Worm (Caenorhabditis elegans) whole organism, L4 larva: ENCODE data around the gene F49F1.7.

ENCODE experiments used
- F26F4.8 ChIP-seq: fragments of 200-800 bp; sonication (Bioruptor generic); conservative IDR thresholded peaks from 2 replicates; pipeline ENCODE4 v1.3.6; 2022; ENCODE audit warnings: missing genetic modification characterization, missing compliant biosample characterization
- F37D6.2 ChIP-seq: sonication (generic microtip); optimal IDR thresholded peaks from 2 replicates; lab custom pipeline; 2016; ENCODE audit warnings: mild to moderate bottlenecking, missing genetic modification characterization, missing compliant biosample characterization
- T26A8.4 ChIP-seq: fragments of 200-800 bp; sonication (Bioruptor generic); IDR thresholded peaks from 2 replicates; pipeline ENCODE4 v1.3.6; 2022; ENCODE audit warnings: missing genetic modification characterization, missing compliant biosample characterization
- Y48G9A.11 ChIP-seq: fragments of 200-800 bp; sonication (Bioruptor generic); IDR thresholded peaks from 2 replicates; pipeline ENCODE4 v1.3.6; 2022; ENCODE audit warnings: missing genetic modification reagents, missing genetic modification characterization, missing compliant biosample characterization
- Y5F2A.4 ChIP-seq: fragments of 200-800 bp; sonication (Bioruptor generic); optimal IDR thresholded peaks from 2 replicates; lab custom pipeline; 2018; ENCODE audit warnings: mild to moderate bottlenecking, missing genetic modification characterization, missing compliant biosample characterization
- aha-1 ChIP-seq: fragments of 150-350 bp; peaks from one replicate; lab custom pipeline; 2014; ENCODE audit warnings: missing biosample characterization, missing genetic modification characterization
- attf-4 ChIP-seq: sonication (generic microtip); optimal IDR thresholded peaks from 3 replicates; lab custom pipeline; 2017; ENCODE audit warnings: missing biosample characterization, missing genetic modification characterization
- ceh-28 ChIP-seq: fragments of 150-350 bp; optimal IDR thresholded peaks from 2 replicates; lab custom pipeline; 2014; ENCODE audit warnings: missing biosample characterization, missing genetic modification reagents, missing genetic modification characterization
- ceh-44 ChIP-seq: fragments of 200-800 bp; sonication (Bioruptor generic); IDR thresholded peaks from 2 replicates; pipeline ENCODE4 v1.3.6; 2022; ENCODE audit warnings: missing genetic modification reagents, missing genetic modification characterization, missing compliant biosample characterization
- ceh-62 ChIP-seq: sonication (generic microtip); optimal IDR thresholded peaks from 2 replicates; lab custom pipeline; 2017; ENCODE audit warnings: missing biosample characterization, missing genetic modification characterization
- ces-1 ChIP-seq: fragments of 150-350 bp; sonication (generic microtip); optimal IDR thresholded peaks from 4 replicates; lab custom pipeline; 2014; ENCODE audit warnings: missing biosample characterization, missing genetic modification reagents, missing genetic modification characterization
- daf-12 ChIP-seq: fragments of 150-350 bp; optimal IDR thresholded peaks from 2 replicates; lab custom pipeline; 2014; ENCODE audit warnings: missing biosample characterization, missing genetic modification reagents, missing genetic modification characterization
- daf-16 ChIP-seq, 3 experiments: sonication (generic microtip); optimal IDR thresholded peaks; 2 replicates each; lab custom pipeline; 2016 to 2017; ENCODE audit warnings: missing genetic modification characterization in 3 of 3, missing genetic modification reagents in 3 of 3, mild to moderate bottlenecking in 2 of 3, missing compliant biosample characterization in 2 of 3, missing biosample characterization in 1 of 3, moderate library complexity in 1 of 3
- daf-19 ChIP-seq: fragments of 200-800 bp; sonication (Bioruptor generic); conservative IDR thresholded peaks from 2 replicates; pipeline ENCODE4 v1.3.6; 2022; ENCODE audit warnings: missing genetic modification characterization, missing compliant biosample characterization
- daf-8 ChIP-seq: fragments of 200-800 bp; sonication (Bioruptor generic); IDR thresholded peaks from 2 replicates; pipeline ENCODE4 v1.3.6; 2022; ENCODE audit warnings: missing genetic modification characterization, missing compliant biosample characterization
- dmd-9 ChIP-seq: fragments of 200-800 bp; sonication (Bioruptor generic); IDR thresholded peaks from 2 replicates; pipeline ENCODE4 v1.3.6; 2022; ENCODE audit warnings: missing genetic modification reagents, missing genetic modification characterization, missing compliant biosample characterization
- duxl-1 ChIP-seq: sonication (generic microtip); optimal IDR thresholded peaks from 2 replicates; lab custom pipeline; 2016; ENCODE audit warnings: mild to moderate bottlenecking, missing genetic modification characterization, moderate library complexity, missing compliant biosample characterization; ENCODE audit not compliant: poor library complexity
- egl-27 ChIP-seq: sonication (generic microtip); optimal IDR thresholded peaks from 3 replicates; lab custom pipeline; 2017; ENCODE audit warnings: missing biosample characterization, missing genetic modification reagents, missing genetic modification characterization
- egl-43 ChIP-seq: fragments of 200-800 bp; sonication (Bioruptor generic); IDR thresholded peaks from 2 replicates; pipeline ENCODE4 v1.3.6; 2022; ENCODE audit warnings: missing genetic modification reagents, missing genetic modification characterization, missing compliant biosample characterization
- fos-1 ChIP-seq: fragments of 150-350 bp; optimal IDR thresholded peaks from 2 replicates; lab custom pipeline; 2014; ENCODE audit warnings: missing biosample characterization, missing genetic modification characterization
- lir-3 ChIP-seq: sonication (generic microtip); optimal IDR thresholded peaks from 2 replicates; lab custom pipeline; 2016; ENCODE audit warnings: mild to moderate bottlenecking, missing genetic modification characterization, missing compliant biosample characterization
- mdl-1 ChIP-seq, 2 experiments: fragments of 150-350 bp in 1 of 2; sonication (generic microtip) in 1 of 2; optimal IDR thresholded peaks; 2 replicates each; lab custom pipeline; 2014 to 2017; ENCODE audit warnings: missing biosample characterization in 2 of 2, missing genetic modification characterization in 2 of 2
- mep-1 ChIP-seq: fragments of 150-350 bp; sonication (generic microtip); optimal IDR thresholded peaks from 3 replicates; lab custom pipeline; 2014; ENCODE audit warnings: missing biosample characterization, missing genetic modification characterization
- mxl-2 ChIP-seq: fragments of 200-800 bp; sonication (Bioruptor generic); conservative IDR thresholded peaks from 2 replicates; pipeline ENCODE4 v1.3.6; 2022; ENCODE audit warnings: missing genetic modification reagents, missing genetic modification characterization, missing compliant biosample characterization
- nhr-10 ChIP-seq: fragments of 150-350 bp; optimal IDR thresholded peaks from 2 replicates; lab custom pipeline; 2014; ENCODE audit warnings: missing biosample characterization, missing genetic modification characterization
- nhr-102 ChIP-seq: sonication (generic microtip); optimal IDR thresholded peaks from 2 replicates; lab custom pipeline; 2016; ENCODE audit warnings: mild to moderate bottlenecking, missing genetic modification characterization, moderate library complexity, missing compliant biosample characterization
- nhr-41 ChIP-seq: fragments of 200-800 bp; sonication (Bioruptor generic); IDR thresholded peaks from 2 replicates; pipeline ENCODE4 v1.3.6; 2022; ENCODE audit warnings: missing genetic modification reagents, missing genetic modification characterization, missing compliant biosample characterization
- nhr-77 ChIP-seq: fragments of 150-350 bp; optimal IDR thresholded peaks from 2 replicates; lab custom pipeline; 2014; ENCODE audit warnings: missing biosample characterization, missing genetic modification characterization
- saeg-2 ChIP-seq: fragments of 200-800 bp; sonication (Bioruptor generic); IDR thresholded peaks from 2 replicates; pipeline ENCODE4 v1.3.6; 2022; ENCODE audit warnings: missing genetic modification reagents, missing genetic modification characterization, missing compliant biosample characterization
- sdz-12 ChIP-seq: fragments of 200-800 bp; sonication (Bioruptor generic); optimal IDR thresholded peaks from 2 replicates; lab custom pipeline; 2018; ENCODE audit warnings: mild to moderate bottlenecking, missing genetic modification characterization, missing compliant biosample characterization
- set-16 ChIP-seq: fragments of 200-800 bp; sonication (Bioruptor generic); IDR thresholded peaks from 2 replicates; pipeline ENCODE4 v1.3.6; 2022; ENCODE audit warnings: missing genetic modification reagents, missing genetic modification characterization, missing compliant biosample characterization
- skn-1 ChIP-seq: fragments of 150-350 bp; optimal IDR thresholded peaks from 2 replicates; lab custom pipeline; 2014; ENCODE audit warnings: missing biosample characterization, missing genetic modification characterization
- spr-1 ChIP-seq: sonication (generic microtip); optimal IDR thresholded peaks from 2 replicates; lab custom pipeline; 2016; ENCODE audit warnings: mild to moderate bottlenecking, missing genetic modification characterization, missing compliant biosample characterization
- tag-97 ChIP-seq: fragments of 200-800 bp; sonication (Bioruptor generic); IDR thresholded peaks from 2 replicates; pipeline ENCODE4 v1.3.6; 2022; ENCODE audit warnings: missing genetic modification characterization, missing compliant biosample characterization
- unc-39 ChIP-seq: sonication (generic microtip); optimal IDR thresholded peaks from 2 replicates; lab custom pipeline; 2017; ENCODE audit warnings: missing biosample characterization, missing genetic modification characterization
- unc-62 ChIP-seq, 3 experiments: fragments of 150-350 bp in 1 of 3; sonication (generic microtip); optimal IDR thresholded peaks in 2 of 3; peaks in 1 of 3; 1 replicate in 1 of 3; 2 replicates in 2 of 3; lab custom pipeline; 2014 to 2017; ENCODE audit warnings: missing biosample characterization in 3 of 3, missing genetic modification characterization in 3 of 3, missing genetic modification reagents in 3 of 3, missing genotype in 1 of 3
- zfp-3 ChIP-seq: fragments of 200-800 bp; sonication (Bioruptor generic); conservative IDR thresholded peaks from 2 replicates; pipeline ENCODE4 v1.3.6; 2022; ENCODE audit warnings: missing genetic modification reagents, missing genetic modification characterization, missing compliant biosample characterization
- zip-11 ChIP-seq: fragments of 200-800 bp; sonication (Bioruptor generic); IDR thresholded peaks from 2 replicates; pipeline ENCODE4 v1.3.6; 2022; ENCODE audit warnings: missing genetic modification characterization, missing compliant biosample characterization
- zip-2 ChIP-seq: fragments of 150-350 bp; optimal IDR thresholded peaks from 2 replicates; lab custom pipeline; 2014; ENCODE audit warnings: missing biosample characterization, missing genetic modification characterization
- ztf-11 ChIP-seq: fragments of 150-350 bp; optimal IDR thresholded peaks from 2 replicates; lab custom pipeline; 2014; ENCODE audit warnings: missing biosample characterization, missing genetic modification characterization

Gene F49F1.7

DNA sequence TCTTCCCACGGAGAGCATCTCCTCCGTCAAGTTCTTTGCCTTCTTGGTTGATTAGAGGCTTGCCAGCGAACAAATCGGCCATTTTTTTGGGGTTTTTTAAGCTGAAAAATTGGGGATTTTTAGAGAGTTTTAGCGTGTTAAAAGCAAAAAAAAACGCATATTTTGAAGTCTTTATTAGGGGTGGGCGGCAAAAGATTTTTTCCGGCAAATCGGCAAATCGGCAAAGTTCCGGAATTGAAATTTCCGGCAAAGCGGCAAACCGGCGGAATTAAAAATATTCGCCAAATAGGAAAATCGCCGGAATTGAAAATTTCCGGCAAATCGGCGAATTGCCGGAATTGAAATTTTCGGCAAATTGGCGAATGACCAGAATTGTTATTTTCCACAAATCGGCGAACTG, 41.4 kb downstream of the F49F1.7 start, which contains the start of gene C35B1.5:
Gene C35B1.5, minus strand, starts transcription at position 101 of the 400 bp plus-strand sequence.
- TF ChIP-seq nhr-77 (tag; lab: Kevin White, UChicago) (no peak), fos-1 (tag; lab: Kevin White, UChicago) (no peak), unc-39 (tag; lab: Kevin White, UChicago) (no peak), ceh-28 (tag; lab: Kevin White, UChicago) (no peak), nhr-41 (GFP tag; lab: Robert Waterston, UW) (no peak), duxl-1 (no peak), mxl-2 (no peak), mep-1 (tag; lab: Kevin White, UChicago) (no peak), daf-19 (no peak), nhr-10 (tag; lab: Kevin White, UChicago) (no peak), F37D6.2 (no peak)
- TF ChIP-seq, all 104 proteins: peak for 0

DNA sequence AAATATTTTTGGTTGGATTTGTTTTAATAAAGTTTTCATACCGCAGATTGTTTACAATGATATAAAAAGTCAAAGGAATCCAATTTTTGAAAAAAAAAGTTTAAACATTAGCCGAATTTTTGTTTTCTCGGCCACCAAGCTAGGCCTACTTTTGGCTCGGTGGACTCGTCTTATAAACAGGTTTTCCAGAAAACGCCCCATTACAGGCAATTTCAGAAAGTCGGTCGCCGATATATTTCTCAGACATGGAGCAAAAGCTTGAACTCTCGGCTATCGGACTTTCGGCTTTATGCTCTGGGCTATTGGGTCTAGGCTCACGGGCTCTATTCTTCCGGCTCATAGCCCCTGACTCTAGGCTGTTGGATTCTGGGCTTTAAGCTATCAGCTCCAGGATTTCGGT, 42.5 kb downstream of the F49F1.7 start:
- TF ChIP-seq aha-1 (tag; lab: Kevin White, UChicago) (peak; percentile 44), spr-1 (tag; lab: Kevin White, UChicago) (no peak), Y5F2A.4 (GFP tag; lab: Kevin White, UChicago) (no peak), skn-1 (tag; lab: Kevin White, UChicago) (no peak), mep-1 (tag; lab: Kevin White, UChicago) (no peak), nhr-102 (tag; lab: Kevin White, UChicago) (peak; percentile 42), ceh-44 (GFP tag; lab: Robert Waterston, UW) (no peak), attf-4 (tag; lab: Kevin White, UChicago) (no peak), zip-2 (tag; lab: Kevin White, UChicago) (no peak), lir-3 (tag; lab: Kevin White, UChicago) (no peak), daf-16 (GFP tag; optimal IDR thresholded peaks at IDR 0.05; lab: Kevin White, UChicago) (no peak), daf-16 (tag; optimal IDR thresholded peaks at IDR 0.05; lab: Kevin White, UChicago) (peak; percentile 2), egl-43 (no peak), fos-1 (tag; lab: Kevin White, UChicago) (no peak), dmd-9 (GFP tag; lab: Robert Waterston, UW) (no peak), unc-39 (tag; lab: Kevin White, UChicago) (no peak), mxl-2 (no peak), ces-1 (GFP tag; lab: Kevin White, UChicago) (no peak)

- TF ChIP-seq daf-8 (GFP tag; lab: Robert Waterston, UW) (no peak), ceh-62 (tag; lab: Kevin White, UChicago) (no peak), unc-62 (GFP tag; optimal IDR thresholded peaks at IDR 0.05 in 1 of 2; lab: Kevin White, UChicago) (peak in 1 of 2 experiments; percentile 93), unc-62 (tag; optimal IDR thresholded peaks at IDR 0.05; lab: Kevin White, UChicago) (no peak)
Observed at ce11 chrIV:4082599-4082998, 43.0 kb downstream of the F49F1.7 start.

ce11 chrIV:4080846-4081245, 44.7 kb downstream of the F49F1.7 start, which contains the start of the genes C35B1.9 and C35B1.3:
C35B1.9 (minus strand) TSS chrIV:4080946.
C35B1.3 (plus strand) TSS chrIV:4081151.
- TF ChIP-seq set-16 (GFP tag; lab: Robert Waterston, UW): no peak
- TF ChIP-seq unc-62 (GFP tag; optimal IDR thresholded peaks at IDR 0.05 in 1 of 2; lab: Kevin White, UChicago): peak in 1 of 2 experiments; percentile 11
- no peak for TF ChIP-seq unc-62 (tag; optimal IDR thresholded peaks at IDR 0.05; lab: Kevin White, UChicago)
- no peak for TF ChIP-seq daf-16 (GFP tag; optimal IDR thresholded peaks at IDR 0.05; lab: Kevin White, UChicago)
- TF ChIP-seq daf-16 (tag; optimal IDR thresholded peaks at IDR 0.05; lab: Kevin White, UChicago): no peak
- TF ChIP-seq, all 104 proteins: peak for 1

DNA sequence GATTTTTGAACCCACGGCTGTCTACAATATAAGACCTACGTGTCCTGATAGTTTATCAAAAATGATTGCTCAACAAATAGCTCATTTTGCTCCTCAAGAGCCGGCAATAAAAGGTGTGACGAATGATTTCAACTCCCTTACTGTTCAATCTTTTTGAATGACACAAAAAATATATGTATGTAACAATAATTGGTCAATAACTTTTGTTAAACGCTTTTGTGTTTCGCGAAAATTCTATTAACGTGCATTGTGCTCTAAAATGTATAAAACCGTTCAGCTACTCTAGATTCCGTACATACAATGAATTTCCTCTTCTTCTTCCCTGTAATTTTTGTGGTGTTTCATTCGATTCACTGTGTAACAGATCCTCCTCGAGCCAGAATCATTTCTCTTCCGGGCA, 46.0 kb downstream of the F49F1.7 start, which contains the start of gene C35B1.4:
Gene C35B1.4, plus strand, starts transcription at position 301 of the 400 bp plus-strand sequence.
- no peak for TF ChIP-seq F26F4.8 (GFP tag; lab: Robert Waterston, UW)
- TF ChIP-seq, all 104 proteins: peak for 0

DNA sequence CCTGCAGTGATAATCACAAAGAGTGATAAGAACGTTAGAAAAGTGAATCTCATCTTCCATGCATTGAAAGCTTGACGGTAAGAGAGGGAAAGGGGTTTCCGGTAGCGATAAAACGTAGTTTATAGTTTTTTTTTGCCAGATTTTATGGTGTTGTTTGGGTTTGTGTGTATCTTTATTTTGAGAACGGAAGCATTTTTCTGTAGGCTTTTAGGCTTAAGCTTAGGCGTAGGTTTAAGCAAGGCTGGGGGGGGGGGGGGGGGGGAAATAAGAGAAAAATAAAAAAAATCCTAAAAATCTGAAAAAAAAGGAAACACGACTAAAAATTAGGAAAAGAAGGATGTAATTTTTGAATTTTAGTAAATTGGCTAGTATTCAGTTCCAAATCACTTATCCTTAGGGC, 46.7 kb downstream of the F49F1.7 start, which contains the start of gene C35B1.8:
Gene C35B1.8, minus strand, starts transcription at position 101 of the 400 bp plus-strand sequence.
- no peak for TF ChIP-seq T26A8.4 (GFP tag; lab: Robert Waterston, UW)
- TF ChIP-seq mdl-1 (tag; optimal IDR thresholded peaks at IDR 0.05; lab: Kevin White, UChicago): no peak
- TF ChIP-seq sdz-12 (GFP tag; lab: Kevin White, UChicago): no peak
- TF ChIP-seq nhr-77 (tag; lab: Kevin White, UChicago): no peak
- no peak for TF ChIP-seq saeg-2 (GFP tag; lab: Robert Waterston, UW)
- TF ChIP-seq ceh-62 (tag; lab: Kevin White, UChicago): no peak
- no peak for TF ChIP-seq egl-27
- no peak for TF ChIP-seq zip-11 (GFP tag; lab: Robert Waterston, UW)
- no peak for TF ChIP-seq daf-12
- no peak for TF ChIP-seq mxl-2
- TF ChIP-seq zfp-3 (GFP tag; lab: Robert Waterston, UW): no peak
- TF ChIP-seq ztf-11: no peak
- TF ChIP-seq Y48G9A.11 (GFP tag; lab: Robert Waterston, UW): no peak
- TF ChIP-seq ceh-44 (GFP tag; lab: Robert Waterston, UW): no peak
- no peak for TF ChIP-seq tag-97
- no peak for TF ChIP-seq Y5F2A.4 (GFP tag; lab: Kevin White, UChicago)
